Worm (Caenorhabditis elegans): ENCODE measurements around the gene aptf-4.

DNA sequence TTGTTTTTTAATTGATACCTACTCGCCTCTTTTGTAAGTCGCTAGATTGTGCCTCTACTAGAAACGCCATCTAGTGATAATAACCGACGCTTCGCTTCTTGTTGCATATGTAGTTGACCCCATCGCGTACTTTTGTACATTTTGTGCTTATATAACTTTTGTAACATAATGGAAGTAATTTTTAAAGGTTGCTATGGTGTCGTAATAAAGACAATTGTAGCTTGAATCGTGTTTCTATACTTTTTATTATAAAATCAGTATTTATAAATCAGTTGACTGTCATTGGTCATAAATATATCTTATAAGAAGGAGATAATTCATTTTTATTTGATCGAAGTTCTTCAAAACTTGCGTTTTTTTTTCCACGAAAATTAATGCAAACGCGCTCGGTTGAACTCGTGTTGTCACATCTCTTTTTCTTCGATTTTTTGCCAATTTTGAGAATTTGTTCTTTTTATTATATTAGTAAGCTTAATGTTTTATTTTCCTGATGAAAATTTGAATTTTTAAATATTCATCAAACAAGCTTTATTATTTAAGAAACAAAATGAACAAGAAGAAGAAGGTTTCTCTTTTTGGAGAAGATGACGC, 13.2 kb upstream of the aptf-4 start, which contains the start of gene F54C9.9:
- no peak for TF ChIP-seq him-1 (tag; optimal IDR thresholded peaks at IDR 0.05)
- TF ChIP-seq dao-5 (tag; optimal IDR thresholded peaks at IDR 0.05): no peak
